Fruit fly (Drosophila melanogaster): ENCODE results near the gene CG33509.

CG33509 gene

DNA sequence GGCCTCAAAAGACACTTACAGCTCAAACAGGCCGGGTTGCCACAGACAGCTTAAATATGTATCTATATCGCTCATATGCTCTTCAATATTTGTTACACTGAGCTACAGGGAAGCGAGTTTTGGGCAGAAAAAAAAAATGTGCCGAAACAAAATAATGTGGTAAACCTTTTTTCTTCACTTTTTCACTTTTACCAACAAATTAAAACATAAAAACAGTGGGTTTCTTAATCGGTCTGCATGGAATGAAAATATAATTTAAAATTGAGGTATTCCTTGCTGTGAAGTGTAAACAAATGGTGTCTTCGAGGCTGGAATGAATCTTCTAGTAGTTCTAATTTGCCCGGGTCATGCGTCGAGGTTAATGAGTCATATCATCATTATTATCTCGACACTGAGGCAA, 47.6 kb downstream of the CG33509 start (continued):
- TF ChIP-seq Oli (tag; optimal IDR thresholded peaks at IDR 0.05), result peak; percentile 65
- TF ChIP-seq Dp (GFP tag; optimal IDR thresholded peaks at IDR 0.05), result no peak
- TF ChIP-seq wdn (GFP tag; IDR thresholded peaks at IDR 0.05), result no peak
- peak; percentile 74 for TF ChIP-seq sob (GFP tag; IDR thresholded peaks at IDR 0.05)
- TF ChIP-seq HLH4C (GFP tag; IDR thresholded peaks at IDR 0.05; ENCODE audit: partially characterized antibody), result no peak
- no peak for TF ChIP-seq CG12104 (GFP tag; optimal IDR thresholded peaks at IDR 0.05)
- no peak for TF ChIP-seq Dip2 (GFP tag; IDR thresholded peaks at IDR 0.05)
- peak; percentile 31 for TF ChIP-seq pho (GFP tag; optimal IDR thresholded peaks at IDR 0.05)
- TF ChIP-seq CG1647 (GFP tag; optimal IDR thresholded peaks at IDR 0.05), result peak; percentile 16
- TF ChIP-seq pfk (GFP tag; optimal IDR thresholded peaks at IDR 0.05), result no peak
- TF ChIP-seq az2 (GFP tag; optimal IDR thresholded peaks at IDR 0.05), result peak; percentile 49
- TF ChIP-seq fd102C (GFP tag; optimal IDR thresholded peaks at IDR 0.05), result no peak
- no peak for TF ChIP-seq CG1832 (GFP tag; optimal IDR thresholded peaks at IDR 0.05)
- TF ChIP-seq CG14710 (tag; optimal IDR thresholded peaks at IDR 0.05), result peak; percentile 54
- peak; percentile 38 for TF ChIP-seq CG10654 (GFP tag; optimal IDR thresholded peaks at IDR 0.05)
- no peak for TF ChIP-seq TFAM (GFP tag; optimal IDR thresholded peaks at IDR 0.05)
- peak; percentile 75 for TF ChIP-seq vvl (GFP tag; IDR thresholded peaks at IDR 0.05)
- TF ChIP-seq CG3407 (GFP tag; optimal IDR thresholded peaks at IDR 0.05), result peak; percentile 33
- peak; percentile 65; the same call in 1 of the 2 replicates for TF ChIP-seq chm (GFP tag; IDR thresholded peaks at IDR 0.05)
- peak; percentile 39 for TF ChIP-seq CG2202 (tag; optimal IDR thresholded peaks at IDR 0.05)
- peak; percentile 25 for TF ChIP-seq CG8924 (tag; optimal IDR thresholded peaks at IDR 0.05)
- TF ChIP-seq Doc2 (GFP tag; IDR thresholded peaks at IDR 0.05), result no peak
- TF ChIP-seq gro (GFP tag; optimal IDR thresholded peaks at IDR 0.05), result peak; percentile 51
- peak; percentile 38 for TF ChIP-seq grau (tag; optimal IDR thresholded peaks at IDR 0.05)
- peak; percentile 60 for TF ChIP-seq CG8388 (GFP tag; optimal IDR thresholded peaks at IDR 0.05)
- peak; percentile 37 for TF ChIP-seq CG1792 (GFP tag; optimal IDR thresholded peaks at IDR 0.05)
- peak; percentile 75; the same call in 2 of the 3 replicates for TF ChIP-seq ci (GFP tag; IDR thresholded peaks at IDR 0.05)
- TF ChIP-seq chif (GFP tag; optimal IDR thresholded peaks at IDR 0.05), result peak; percentile 35 to 67
- peak; percentile 58 for TF ChIP-seq CG18619 (GFP tag; optimal IDR thresholded peaks at IDR 0.05)
- peak; percentile 9 for TF ChIP-seq gcm (GFP tag; optimal IDR thresholded peaks at IDR 0.05)
- TF ChIP-seq CG6272 (GFP tag; IDR thresholded peaks at IDR 0.05), result no peak
- no peak for TF ChIP-seq gfzf (GFP tag; optimal IDR thresholded peaks at IDR 0.05)
- TF ChIP-seq lov (optimal IDR thresholded peaks at IDR 0.05), result no peak
- no peak for TF ChIP-seq lov (GFP tag; IDR thresholded peaks at IDR 0.05)
- TF ChIP-seq CG32767 (GFP tag; IDR thresholded peaks at IDR 0.05), result no peak
- no peak for TF ChIP-seq gt (GFP tag; IDR thresholded peaks at IDR 0.05)
- TF ChIP-seq Ada2b (GFP tag; IDR thresholded peaks at IDR 0.05), result peak; percentile 41; the same call in 1 of the 2 replicates
- TF ChIP-seq ara (GFP tag; IDR thresholded peaks at IDR 0.05), result peak; percentile 76
- TF ChIP-seq klu (GFP tag; IDR thresholded peaks at IDR 0.05), result 0 out of 2 replicates have a peak, but pooled peaks have one; percentile 25
- TF ChIP-seq CG2678 (tag; optimal IDR thresholded peaks at IDR 0.05), result peak; percentile 79
- TF ChIP-seq Dfd (GFP tag; optimal IDR thresholded peaks at IDR 0.05), result no peak
- TF ChIP-seq Lim3 (GFP tag; IDR thresholded peaks at IDR 0.05), result no peak
- no peak for TF ChIP-seq zen2 (GFP tag; IDR thresholded peaks at IDR 0.05; ENCODE audit: partially characterized antibody)
- TF ChIP-seq tap (tag; optimal IDR thresholded peaks at IDR 0.05), result no peak
- no peak for TF ChIP-seq CG17612 (GFP tag; IDR thresholded peaks at IDR 0.05)
- TF ChIP-seq zfh1 (GFP tag; IDR thresholded peaks at IDR 0.05), result peak; percentile 72
- no peak for TF ChIP-seq CG4617 (GFP tag; optimal IDR thresholded peaks at IDR 0.05; ENCODE audit: borderline replicate concordance)
- peak; percentile 83 for TF ChIP-seq Xrp1 (GFP tag; IDR thresholded peaks at IDR 0.05)
- TF ChIP-seq corto (GFP tag; optimal IDR thresholded peaks at IDR 0.05), result no peak
- peak; percentile 29 for TF ChIP-seq CG6654 (GFP tag; optimal IDR thresholded peaks at IDR 0.05)
- no peak for TF ChIP-seq sim (GFP tag; IDR thresholded peaks at IDR 0.05)
- peak; percentile 31 for TF ChIP-seq CG1529 (GFP tag; optimal IDR thresholded peaks at IDR 0.05)
